Worm (Caenorhabditis elegans): ENCODE data around the gene C14B4.2.

ce11 chrV:19306906-19307305 is 55.6 kb downstream of the C14B4.2 start, which contains the start of gene F55C9.15:
- no peak for TF ChIP-seq ztf-11 (tag; optimal IDR thresholded peaks at IDR 0.05)
- TF ChIP-seq ama-1 (optimal IDR thresholded peaks at IDR 0.05), result no peak
- TF ChIP-seq egl-27 (tag; optimal IDR thresholded peaks at IDR 0.05), result no peak
- no peak for TF ChIP-seq lin-39 (tag; optimal IDR thresholded peaks at IDR 0.05)
- TF ChIP-seq dmd-4 (tag; optimal IDR thresholded peaks at IDR 0.05), result no peak
- no peak for TF ChIP-seq unc-55 (GFP tag; optimal IDR thresholded peaks at IDR 0.05)
- no peak for TF ChIP-seq snpc-4 (tag; optimal IDR thresholded peaks at IDR 0.05)
- no peak for TF ChIP-seq ceh-82 (tag; optimal IDR thresholded peaks at IDR 0.05)
- no peak for TF ChIP-seq ZK546.5 (tag; optimal IDR thresholded peaks at IDR 0.05)
- no peak for TF ChIP-seq gmeb-1 (tag; optimal IDR thresholded peaks at IDR 0.05)
- no peak for TF ChIP-seq blmp-1 (tag; optimal IDR thresholded peaks at IDR 0.05; ENCODE audit: insufficient read depth)
- TF ChIP-seq nhr-237 (tag; optimal IDR thresholded peaks at IDR 0.05), result no peak
- no peak for TF ChIP-seq nhr-11 (tag; optimal IDR thresholded peaks at IDR 0.05)
- TF ChIP-seq zag-1 (tag; optimal IDR thresholded peaks at IDR 0.05), result no peak

All from whole organism, L2 larva.